Fruit fly (Drosophila melanogaster): Measurements from ENCODE around the gene CG31076.

The CG31076 gene

dm6 chr3R:26964452-26965133, 25.1 kb downstream of the CG31076 start, which contains the start of gene Tsp97E:
Tsp97E (minus strand) TSS chr3R:26964817.
- TF ChIP-seq rn (GFP tag; IDR thresholded peaks at IDR 0.05), result no peak
- peak; percentile 28 for TF ChIP-seq CG14655 (GFP tag; optimal IDR thresholded peaks at IDR 0.05)
- TF ChIP-seq gl (tag; optimal IDR thresholded peaks at IDR 0.05), result no peak
- no peak for TF ChIP-seq Pif1B (GFP tag; optimal IDR thresholded peaks at IDR 0.05)
- TF ChIP-seq CG9948 (tag; optimal IDR thresholded peaks at IDR 0.05), result no peak
- TF ChIP-seq CG8301 (tag; optimal IDR thresholded peaks at IDR 0.05), result peak; percentile 8
- TF ChIP-seq CG34367 (tag; optimal IDR thresholded peaks at IDR 0.05), result no peak

- TF ChIP-seq CG8159 (tag; optimal IDR thresholded peaks at IDR 0.05) (peak; percentile 88), CG8301 (tag; optimal IDR thresholded peaks at IDR 0.05) (peak; percentile 76), CG32121 (GFP tag; IDR thresholded peaks at IDR 0.05) (peak; percentile 62), CG17806 (tag; optimal IDR thresholded peaks at IDR 0.05) (peak; percentile 89), CG15710 (tag; optimal IDR thresholded peaks at IDR 0.05) (peak; percentile 64), Pif1A (GFP tag; optimal IDR thresholded peaks at IDR 0.05) (peak; percentile 80), Snoo (tag; optimal IDR thresholded peaks at IDR 0.05) (peak; percentile 24), CG14655 (GFP tag; optimal IDR thresholded peaks at IDR 0.05) (peak; percentile 64), rn (GFP tag; IDR thresholded peaks at IDR 0.05) (0 out of 2 replicates have a peak, but pooled peaks have one; percentile 6), D1 (tag; optimal IDR thresholded peaks at IDR 0.05) (no peak), Pif1B (GFP tag; optimal IDR thresholded peaks at IDR 0.05) (peak; percentile 54), CG34367 (tag; optimal IDR thresholded peaks at IDR 0.05) (peak; percentile 62), CG9948 (tag; optimal IDR thresholded peaks at IDR 0.05) (peak; percentile 74), fd96Ca (GFP tag; IDR thresholded peaks at IDR 0.05) (peak; percentile 57; the same call in 2 of the 3 replicates), CG4496 (GFP tag; IDR thresholded peaks at IDR 0.05) (peak; percentile 73; the same call in 1 of the 3 replicates), CG12605 (GFP tag; IDR thresholded peaks at IDR 0.05) (no peak), EcR (GFP tag; optimal IDR thresholded peaks at IDR 0.05) (no peak), CG10348 (GFP tag; IDR thresholded peaks at IDR 0.05) (no peak), CG13204 (GFP tag; optimal IDR thresholded peaks at IDR 0.05) (no peak), Ets98B (GFP tag; IDR thresholded peaks at IDR 0.05) (peak; percentile 41), gl (tag; optimal IDR thresholded peaks at IDR 0.05) (peak; percentile 54)
These were observed 25.9 kb downstream of the CG31076 start for dm6 chr3R:26963747-26964174.

dm6 chr3R:26960496-26960895, 29.2 kb downstream of the CG31076 start:
- TF ChIP-seq CG13204 (GFP tag; optimal IDR thresholded peaks at IDR 0.05) (no peak), rn (GFP tag; IDR thresholded peaks at IDR 0.05) (no peak), CG4496 (GFP tag; IDR thresholded peaks at IDR 0.05) (0 out of 3 replicates have a peak, but pooled peaks have one; percentile 24), CG32121 (GFP tag; IDR thresholded peaks at IDR 0.05) (no peak), CG8301 (tag; optimal IDR thresholded peaks at IDR 0.05) (no peak), Pif1B (GFP tag; optimal IDR thresholded peaks at IDR 0.05) (no peak), gl (tag; optimal IDR thresholded peaks at IDR 0.05) (no peak), EcR (GFP tag; optimal IDR thresholded peaks at IDR 0.05) (peak; percentile 68), fd96Ca (GFP tag; IDR thresholded peaks at IDR 0.05) (no peak)

- no peak for TF ChIP-seq Ets98B (GFP tag; IDR thresholded peaks at IDR 0.05)
- no peak for TF ChIP-seq CG15710 (tag; optimal IDR thresholded peaks at IDR 0.05)
- no peak for TF ChIP-seq CG12605 (GFP tag; IDR thresholded peaks at IDR 0.05)
- no peak for TF ChIP-seq CG32121 (GFP tag; IDR thresholded peaks at IDR 0.05)
- no peak for TF ChIP-seq CG34367 (tag; optimal IDR thresholded peaks at IDR 0.05)
- no peak for TF ChIP-seq CG9948 (tag; optimal IDR thresholded peaks at IDR 0.05)
- TF ChIP-seq CG17806 (tag; optimal IDR thresholded peaks at IDR 0.05), result no peak
- no peak for TF ChIP-seq CG14655 (GFP tag; optimal IDR thresholded peaks at IDR 0.05)
- TF ChIP-seq Snoo (tag; optimal IDR thresholded peaks at IDR 0.05), result no peak
- no peak for TF ChIP-seq D1 (tag; optimal IDR thresholded peaks at IDR 0.05)
- no peak for TF ChIP-seq rn (GFP tag; IDR thresholded peaks at IDR 0.05)
- TF ChIP-seq CG13204 (GFP tag; optimal IDR thresholded peaks at IDR 0.05), result no peak
- no peak for TF ChIP-seq Pif1B (GFP tag; optimal IDR thresholded peaks at IDR 0.05)
- TF ChIP-seq gl (tag; optimal IDR thresholded peaks at IDR 0.05), result no peak
- TF ChIP-seq CG8159 (tag; optimal IDR thresholded peaks at IDR 0.05), result no peak
- TF ChIP-seq EcR (GFP tag; optimal IDR thresholded peaks at IDR 0.05), result no peak
- TF ChIP-seq Pif1A (GFP tag; optimal IDR thresholded peaks at IDR 0.05), result no peak
- TF ChIP-seq CG10348 (GFP tag; IDR thresholded peaks at IDR 0.05), result no peak
- TF ChIP-seq CG8301 (tag; optimal IDR thresholded peaks at IDR 0.05), result no peak
- no peak for TF ChIP-seq fd96Ca (GFP tag; IDR thresholded peaks at IDR 0.05)
These were observed 31.2 kb downstream of the CG31076 start, which contains the start of gene CG6330 for dm6 chr3R:26958314-26958979. CG6330 (minus strand) TSS chr3R:26958491.

dm6 chr3R:26957132-26957531, 32.5 kb downstream of the CG31076 start:
- TF ChIP-seq CG12605 (GFP tag; IDR thresholded peaks at IDR 0.05), result no peak
- no peak for TF ChIP-seq CG15710 (tag; optimal IDR thresholded peaks at IDR 0.05)
- TF ChIP-seq EcR (GFP tag; optimal IDR thresholded peaks at IDR 0.05), result peak; percentile 25
- TF ChIP-seq CG8159 (tag; optimal IDR thresholded peaks at IDR 0.05), result no peak
- no peak for TF ChIP-seq Ets98B (GFP tag; IDR thresholded peaks at IDR 0.05)
